Worm (Caenorhabditis elegans) whole organism, young adult: ENCODE measurements around the gene srh-18.

Experiments
- B0035.1 ChIP-seq: sonication (generic microtip); optimal IDR thresholded peaks from 2 replicates; lab custom pipeline; 2016; ENCODE audit warnings: missing genetic modification characterization, mild to moderate bottlenecking, missing compliant biosample characterization, missing genotype, missing genetic modification reagents
- B0336.3 ChIP-seq: fragments of 200-800 bp; sonication (Bioruptor generic); IDR thresholded peaks from 2 replicates; pipeline ENCODE4 v1.3.6; 2022; ENCODE audit warnings: missing genetic modification characterization, missing compliant biosample characterization
- C06A6.2 ChIP-seq: fragments of 200-800 bp; sonication (Bioruptor generic); conservative IDR thresholded peaks from 2 replicates; pipeline ENCODE4 v1.3.6; 2022; ENCODE audit warnings: missing genetic modification characterization, missing compliant biosample characterization
- F22D6.2 ChIP-seq: sonication (generic microtip); optimal IDR thresholded peaks from 2 replicates; lab custom pipeline; 2016; ENCODE audit warnings: mild to moderate bottlenecking, missing genetic modification characterization, missing compliant biosample characterization
- F23B12.7 ChIP-seq: sonication (generic microtip); optimal IDR thresholded peaks from 2 replicates; lab custom pipeline; 2017; ENCODE audit warnings: missing genetic modification characterization, mild to moderate bottlenecking, missing compliant biosample characterization, antibody characterized with exemption, moderate library complexity; ENCODE audit not compliant: insufficient read depth
- F39B2.1 ChIP-seq: fragments of 200-800 bp; sonication (Bioruptor generic); IDR thresholded peaks from 2 replicates; pipeline ENCODE4 v1.3.6; 2022; ENCODE audit warnings: missing genetic modification reagents, missing genetic modification characterization, missing compliant biosample characterization
- F49E8.2 ChIP-seq: sonication (generic microtip); optimal IDR thresholded peaks from 3 replicates; lab custom pipeline; 2017; ENCODE audit warnings: missing genetic modification characterization, mild to moderate bottlenecking, missing compliant biosample characterization, antibody characterized with exemption, moderate library complexity; ENCODE audit not compliant: insufficient read depth
- F52B5.7 ChIP-seq: sonication (generic microtip); optimal IDR thresholded peaks from 2 replicates; lab custom pipeline; 2016; ENCODE audit warnings: mild to moderate bottlenecking, missing genetic modification characterization, missing compliant biosample characterization
- F57A8.1 ChIP-seq: fragments of 200-800 bp; sonication (Bioruptor generic); optimal IDR thresholded peaks from 2 replicates; lab custom pipeline; 2018; ENCODE audit warnings: mild to moderate bottlenecking, missing genetic modification characterization, moderate library complexity, missing compliant biosample characterization
- K11D2.4 ChIP-seq: fragments of 200-800 bp; sonication (Bioruptor generic); IDR thresholded peaks from 2 replicates; pipeline ENCODE4 v1.3.6; 2022; ENCODE audit warnings: missing genetic modification reagents, missing genetic modification characterization, missing compliant biosample characterization
- T07F8.4 ChIP-seq: sonication (generic microtip); optimal IDR thresholded peaks from 2 replicates; lab custom pipeline; 2016; ENCODE audit warnings: mild to moderate bottlenecking, missing genetic modification characterization, moderate library complexity, missing compliant biosample characterization
- Y53G8AR.9 ChIP-seq: fragments of 200-800 bp; sonication (Bioruptor generic); conservative IDR thresholded peaks from 2 replicates; pipeline ENCODE4 v1.3.6; 2022; ENCODE audit warnings: missing genetic modification reagents, missing genetic modification characterization, missing compliant biosample characterization
- Y56A3A.18 ChIP-seq: fragments of 200-800 bp; sonication (Bioruptor generic); IDR thresholded peaks from 2 replicates; pipeline ENCODE4 v1.3.6; 2022; ENCODE audit warnings: missing genetic modification reagents, missing genetic modification characterization, missing compliant biosample characterization
- Y67H2A.10 ChIP-seq: fragments of 200-800 bp; sonication (Bioruptor generic); conservative IDR thresholded peaks from 2 replicates; pipeline ENCODE4 v1.3.6; 2022; ENCODE audit warnings: missing genetic modification reagents, missing genetic modification characterization, missing compliant biosample characterization
- Y79H2A.3 ChIP-seq: fragments of 200-800 bp; sonication (Bioruptor generic); conservative IDR thresholded peaks from 2 replicates; pipeline ENCODE4 v1.3.6; 2022; ENCODE audit warnings: missing genetic modification reagents, missing genetic modification characterization, missing compliant biosample characterization
- ZK185.1 ChIP-seq: sonication (generic microtip); optimal IDR thresholded peaks from 2 replicates; lab custom pipeline; 2016; ENCODE audit warnings: mild to moderate bottlenecking, missing genetic modification characterization, missing compliant biosample characterization; ENCODE audit not compliant: poor library complexity, severe bottlenecking
- ama-1 ChIP-seq, 3 experiments: fragments of 150-350 bp in 1 of 3; sonication (generic microtip) in 2 of 3; optimal IDR thresholded peaks; 2 replicates each; lab custom pipeline; 2014 to 2018; ENCODE audit warnings: missing biosample characterization in 2 of 3, missing genetic modification characterization in 2 of 3, missing genetic modification reagents in 2 of 3
- attf-5 ChIP-seq: fragments of 200-800 bp; sonication (Bioruptor generic); optimal IDR thresholded peaks from 2 replicates; lab custom pipeline; 2018; ENCODE audit warnings: mild to moderate bottlenecking, missing genetic modification characterization, missing compliant biosample characterization
- attf-6 ChIP-seq: fragments of 200-800 bp; sonication (Bioruptor generic); IDR thresholded peaks from 2 replicates; pipeline ENCODE4 v1.3.6; 2022; ENCODE audit warnings: missing genetic modification reagents, missing genetic modification characterization, missing compliant biosample characterization
- bed-2 ChIP-seq: fragments of 200-800 bp; sonication (Bioruptor generic); IDR thresholded peaks from 2 replicates; pipeline ENCODE4 v1.3.6; 2022; ENCODE audit warnings: missing genetic modification reagents, missing genetic modification characterization, missing compliant biosample characterization
- cebp-2 ChIP-seq: fragments of 200-800 bp; sonication (Bioruptor generic); IDR thresholded peaks from 2 replicates; pipeline ENCODE4 v1.3.6; 2022; ENCODE audit warnings: missing genetic modification characterization, missing compliant biosample characterization
- ceh-40 ChIP-seq: fragments of 200-800 bp; sonication (Bioruptor generic); IDR thresholded peaks from 2 replicates; pipeline ENCODE4 v1.3.6; 2022; ENCODE audit warnings: missing genetic modification characterization, missing compliant biosample characterization
- ceh-91 ChIP-seq: fragments of 200-800 bp; sonication (Bioruptor generic); IDR thresholded peaks from 2 replicates; pipeline ENCODE4 v1.3.6; 2022; ENCODE audit warnings: missing genetic modification reagents, missing genetic modification characterization, missing compliant biosample characterization
- chd-7 ChIP-seq: sonication (generic microtip); optimal IDR thresholded peaks from 2 replicates; lab custom pipeline; 2016; ENCODE audit warnings: mild to moderate bottlenecking, missing genetic modification characterization, moderate library complexity, missing compliant biosample characterization
- die-1 ChIP-seq: sonication (generic microtip); optimal IDR thresholded peaks from 2 replicates; lab custom pipeline; 2016; ENCODE audit warnings: missing genotype, mild to moderate bottlenecking, missing genetic modification characterization, missing compliant biosample characterization
- fkh-3 ChIP-seq: sonication (generic microtip); optimal IDR thresholded peaks from 2 replicates; lab custom pipeline; 2016; ENCODE audit warnings: mild to moderate bottlenecking, missing genetic modification characterization, missing compliant biosample characterization
- hmg-1.2 ChIP-seq: fragments of 200-800 bp; sonication (Bioruptor generic); IDR thresholded peaks from 2 replicates; pipeline ENCODE4 v1.3.6; 2022; ENCODE audit warnings: missing genetic modification reagents, missing genetic modification characterization, missing compliant biosample characterization
- hmg-20 ChIP-seq: fragments of 200-800 bp; sonication (Bioruptor generic); IDR thresholded peaks from 2 replicates; pipeline ENCODE4 v1.3.6; 2022; ENCODE audit warnings: missing genetic modification reagents, missing genetic modification characterization, missing compliant biosample characterization
- hrde-1 ChIP-seq: sonication (generic microtip); optimal IDR thresholded peaks from 2 replicates; lab custom pipeline; 2016; ENCODE audit warnings: missing genetic modification characterization, mild to moderate bottlenecking, missing compliant biosample characterization, moderate library complexity, missing genotype, missing genetic modification reagents, borderline replicate concordance
- hsf-1 ChIP-seq: fragments of 200-800 bp; sonication (Bioruptor generic); IDR thresholded peaks from 2 replicates; pipeline ENCODE4 v1.3.6; 2022; ENCODE audit warnings: missing genetic modification reagents, missing genetic modification characterization, missing compliant biosample characterization
- lin-35 ChIP-seq, 3 experiments: fragments of 150-350 bp in 2 of 3; sonication (generic microtip) in 1 of 3; optimal IDR thresholded peaks; 2 replicates each; lab custom pipeline; 2014 to 2018; ENCODE audit warnings: missing biosample characterization in 3 of 3, missing genetic modification characterization in 3 of 3, missing genetic modification reagents in 3 of 3
- lin-54 ChIP-seq: fragments of 200-800 bp; sonication (Bioruptor generic); optimal IDR thresholded peaks from 2 replicates; lab custom pipeline; 2018; ENCODE audit warnings: mild to moderate bottlenecking, missing genetic modification characterization, missing compliant biosample characterization
- lsy-27 ChIP-seq: sonication (generic microtip); optimal IDR thresholded peaks from 2 replicates; lab custom pipeline; 2017; ENCODE audit warnings: missing genetic modification characterization, mild to moderate bottlenecking, missing compliant biosample characterization, antibody characterized with exemption, missing genotype, borderline replicate concordance; ENCODE audit not compliant: insufficient read depth
- nfya-1 ChIP-seq: sonication (generic microtip); optimal IDR thresholded peaks from 2 replicates; lab custom pipeline; 2017; ENCODE audit warnings: antibody characterized with exemption, missing compliant biosample characterization, missing genetic modification characterization, borderline replicate concordance; ENCODE audit not compliant: insufficient read depth
- nfyb-1 ChIP-seq: fragments of 200-800 bp; sonication (Bioruptor generic); IDR thresholded peaks from 2 replicates; pipeline ENCODE4 v1.3.6; 2022; ENCODE audit warnings: missing genetic modification reagents, missing genetic modification characterization, missing compliant biosample characterization
- nhr-120 ChIP-seq: fragments of 200-800 bp; sonication (Bioruptor generic); IDR thresholded peaks from 2 replicates; pipeline ENCODE4 v1.3.6; 2022; ENCODE audit warnings: missing genetic modification characterization, missing compliant biosample characterization
- nhr-27 ChIP-seq: fragments of 200-800 bp; sonication (Bioruptor generic); optimal IDR thresholded peaks from 2 replicates; lab custom pipeline; 2018; ENCODE audit warnings: mild to moderate bottlenecking, missing genetic modification characterization, moderate library complexity, missing compliant biosample characterization
- snpc-1.1 ChIP-seq: sonication (generic microtip); optimal IDR thresholded peaks from 2 replicates; lab custom pipeline; 2017; ENCODE audit warnings: missing genetic modification characterization, mild to moderate bottlenecking, missing compliant biosample characterization, antibody characterized with exemption, moderate library complexity, missing genotype, missing genetic modification reagents; ENCODE audit not compliant: insufficient read depth
- snpc-4 ChIP-seq, 5 experiments: fragments of 150-350 bp in 1 of 5; sonication (generic microtip) in 4 of 5; optimal IDR thresholded peaks; 2 replicates each; lab custom pipeline; 2014 to 2018; ENCODE audit warnings: missing genetic modification characterization in 5 of 5, missing biosample characterization in 3 of 5, antibody characterized with exemption in 2 of 5, mild to moderate bottlenecking in 2 of 5, missing compliant biosample characterization in 2 of 5, missing genotype in 2 of 5, moderate library complexity in 2 of 5, missing genetic modification reagents in 1 of 5
- somi-1 ChIP-seq: fragments of 200-800 bp; sonication (Bioruptor generic); optimal IDR thresholded peaks from 2 replicates; lab custom pipeline; 2018; ENCODE audit warnings: mild to moderate bottlenecking, missing genetic modification characterization, missing compliant biosample characterization
- zim-3 ChIP-seq: sonication (generic microtip); optimal IDR thresholded peaks from 2 replicates; lab custom pipeline; 2017; ENCODE audit warnings: mild to moderate bottlenecking, missing genetic modification characterization, moderate library complexity, missing compliant biosample characterization
- ztf-22 ChIP-seq: fragments of 200-800 bp; sonication (Bioruptor generic); optimal IDR thresholded peaks from 2 replicates; lab custom pipeline; 2018; ENCODE audit warnings: mild to moderate bottlenecking, missing genetic modification characterization, moderate library complexity, missing compliant biosample characterization
- ztf-26 ChIP-seq: sonication (generic microtip); optimal IDR thresholded peaks from 2 replicates; lab custom pipeline; 2017; ENCODE audit warnings: missing genetic modification characterization, missing compliant biosample characterization

The srh-18 gene

DNA sequence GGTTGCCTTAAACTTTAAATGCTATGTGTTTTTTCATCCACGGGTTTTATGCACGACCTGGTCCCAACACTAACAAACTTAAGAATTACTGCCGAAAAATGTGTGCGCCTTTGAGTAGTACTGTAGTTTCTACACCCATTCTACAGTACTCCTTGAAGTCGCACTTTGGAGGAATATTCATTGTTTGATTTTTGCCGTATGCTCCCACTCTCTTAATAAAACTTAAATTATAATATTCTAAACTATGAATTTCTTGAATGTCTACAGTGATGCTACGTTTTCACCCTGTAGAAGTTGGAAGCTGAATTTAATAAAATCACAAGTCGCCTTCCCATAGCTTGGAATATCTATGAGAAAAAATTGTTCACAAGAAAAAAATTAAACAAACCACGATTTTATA lies 8.4 kb upstream of the srh-18 start (continued):
- TF ChIP-seq somi-1 (GFP tag; lab: Kevin White, UChicago) = no peak
- TF ChIP-seq hmg-1.2 (GFP tag; lab: Robert Waterston, UW) = peak; percentile 36; the same call in 1 of the 2 replicates
- TF ChIP-seq B0336.3 = peak; percentile 47; the same call in 1 of the 2 replicates
- TF ChIP-seq Y56A3A.18 = no peak
- TF ChIP-seq zim-3 (tag; lab: Kevin White, UChicago) = no peak
- TF ChIP-seq nhr-27 (tag; lab: Kevin White, UChicago) = no peak
- TF ChIP-seq snpc-4 (GFP tag; optimal IDR thresholded peaks at IDR 0.05; lab: Kevin White, UChicago) = peak; percentile 10
- TF ChIP-seq snpc-4 (tag; optimal IDR thresholded peaks at IDR 0.05; lab: Kevin White, UChicago) = peak in 1 of 4 experiments; percentile 21
- no peak for TF ChIP-seq F57A8.1
- TF ChIP-seq F52B5.7 (tag; lab: Kevin White, UChicago) = peak; percentile 21
- peak; percentile 43; the same call in 1 of the 2 replicates for TF ChIP-seq Y53G8AR.9 (GFP tag; lab: Robert Waterston, UW)
- TF ChIP-seq ztf-22 (GFP tag; lab: Kevin White, UChicago) = no peak
- no peak for TF ChIP-seq ztf-26
- no peak for TF ChIP-seq nfya-1
- peak; percentile 68 for TF ChIP-seq hsf-1
- peak; percentile 25 for TF ChIP-seq lin-54 (GFP tag; lab: Kevin White, UChicago)
- TF ChIP-seq chd-7 (tag; lab: Kevin White, UChicago) = no peak
- TF ChIP-seq T07F8.4 (tag; lab: Kevin White, UChicago) = no peak
- no peak for TF ChIP-seq B0035.1
- TF ChIP-seq bed-2 (GFP tag; lab: Robert Waterston, UW) = no peak
- TF ChIP-seq hrde-1 = peak; percentile 78
- no peak for TF ChIP-seq snpc-1.1
- TF ChIP-seq F22D6.2 (tag; lab: Kevin White, UChicago) = no peak
- no peak for TF ChIP-seq K11D2.4 (GFP tag; lab: Robert Waterston, UW)
- TF ChIP-seq Y67H2A.10 (GFP tag; lab: Robert Waterston, UW) = no peak
- no peak for TF ChIP-seq C06A6.2
- no peak for TF ChIP-seq Y79H2A.3 (GFP tag; lab: Robert Waterston, UW)

ce11 chrV:13312210-13312676 lies 6.0 kb upstream of the srh-18 start, which contains the start of gene nasp-2:
TSS of gene nasp-2 (minus strand) at chrV:13312260.
- peak; percentile 91 for TF ChIP-seq hsf-1
- peak; percentile 99 for TF ChIP-seq ceh-91 (GFP tag; lab: Robert Waterston, UW)
- TF ChIP-seq F49E8.2 = peak; percentile 96
- peak; percentile 68 for TF ChIP-seq hmg-1.2 (GFP tag; lab: Robert Waterston, UW)
- TF ChIP-seq nfyb-1 (GFP tag; lab: Robert Waterston, UW) = peak; percentile 81
- no peak for TF ChIP-seq ZK185.1 (tag; lab: Kevin White, UChicago)
- no peak for TF ChIP-seq lsy-27 (tag; lab: Kevin White, UChicago)
- no peak for TF ChIP-seq fkh-3 (tag; lab: Kevin White, UChicago)
- TF ChIP-seq F23B12.7 (tag; lab: Kevin White, UChicago) = peak; percentile 43
- TF ChIP-seq somi-1 (GFP tag; lab: Kevin White, UChicago) = no peak
- no peak for TF ChIP-seq nfya-1
- peak; percentile 64 for TF ChIP-seq hmg-20 (GFP tag; lab: Robert Waterston, UW)
- TF ChIP-seq ztf-26 = no peak
- TF ChIP-seq F52B5.7 (tag; lab: Kevin White, UChicago) = no peak
- TF ChIP-seq lin-54 (GFP tag; lab: Kevin White, UChicago) = peak; percentile 96
- TF ChIP-seq cebp-2 (GFP tag; lab: Robert Waterston, UW) = no peak
- no peak for TF ChIP-seq F57A8.1
- TF ChIP-seq nhr-120 (GFP tag; lab: Robert Waterston, UW) = no peak
- no peak for TF ChIP-seq ama-1 (optimal IDR thresholded peaks at IDR 0.05; lab: Kevin White, UChicago)
- TF ChIP-seq ama-1 (GFP tag; optimal IDR thresholded peaks at IDR 0.05; lab: Kevin White, UChicago) = no peak
- TF ChIP-seq F22D6.2 (tag; lab: Kevin White, UChicago) = no peak
- TF ChIP-seq snpc-4 (GFP tag; optimal IDR thresholded peaks at IDR 0.05; lab: Kevin White, UChicago) = peak; percentile 52
- peak in 3 of 4 experiments; percentile 44 to 64 (median 63) for TF ChIP-seq snpc-4 (tag; optimal IDR thresholded peaks at IDR 0.05; lab: Kevin White, UChicago)
- TF ChIP-seq nhr-27 (tag; lab: Kevin White, UChicago) = no peak
- TF ChIP-seq die-1 (tag; lab: Kevin White, UChicago) = no peak
- TF ChIP-seq F39B2.1 (GFP tag; lab: Robert Waterston, UW) = no peak
- no peak for TF ChIP-seq chd-7 (tag; lab: Kevin White, UChicago)
- peak; percentile 20 for TF ChIP-seq attf-5 (GFP tag; lab: Kevin White, UChicago)
- peak; percentile 89 for TF ChIP-seq attf-6
- no peak for TF ChIP-seq ceh-40 (GFP tag; lab: Robert Waterston, UW)
- TF ChIP-seq C06A6.2 = no peak
- TF ChIP-seq lin-35 (GFP tag; optimal IDR thresholded peaks at IDR 0.05; lab: Kevin White, UChicago) = peak; percentile 27 to 82 (median 73)
